Fruit fly (Drosophila melanogaster): ENCODE measurements around the gene nAChRbeta3.

The nAChRbeta3 gene

dm6 chr2L:521001-521827, 23.7 kb upstream of the nAChRbeta3 start (continued):
- TF ChIP-seq kni (GFP tag; optimal IDR thresholded peaks at IDR 0.05) (peak; percentile 55), CG7786 (GFP tag; optimal IDR thresholded peaks at IDR 0.05) (no peak), sisA (GFP tag; IDR thresholded peaks at IDR 0.05) (no peak), Dad (GFP tag; optimal IDR thresholded peaks at IDR 0.05) (no peak), CHES-1-like (GFP tag; optimal IDR thresholded peaks at IDR 0.05) (no peak), Hey (tag; optimal IDR thresholded peaks at IDR 0.05) (no peak), CG32767 (GFP tag; IDR thresholded peaks at IDR 0.05) (no peak), CG10321 (GFP tag; IDR thresholded peaks at IDR 0.05) (peak; percentile 88), CG2875 (GFP tag; optimal IDR thresholded peaks at IDR 0.05) (no peak), maf-S (GFP tag; optimal IDR thresholded peaks at IDR 0.05) (no peak), CG8924 (tag; optimal IDR thresholded peaks at IDR 0.05) (peak; percentile 24), tx (GFP tag; optimal IDR thresholded peaks at IDR 0.05) (no peak), inv (GFP tag; IDR thresholded peaks at IDR 0.05; ENCODE audit: partially characterized antibody) (no peak), row (GFP tag; IDR thresholded peaks at IDR 0.05) (no peak), CG1529 (GFP tag; optimal IDR thresholded peaks at IDR 0.05) (no peak), Hr3 (GFP tag; optimal IDR thresholded peaks at IDR 0.05) (no peak), fd102C (GFP tag; optimal IDR thresholded peaks at IDR 0.05) (no peak), CG18599 (GFP tag; optimal IDR thresholded peaks at IDR 0.05) (no peak), CG9932 (GFP tag; IDR thresholded peaks at IDR 0.05) (no peak), oc (tag; optimal IDR thresholded peaks at IDR 0.05) (peak; percentile 38), ash1 (GFP tag; optimal IDR thresholded peaks at IDR 0.05) (no peak), HmgZ (tag; optimal IDR thresholded peaks at IDR 0.05) (no peak), Xrp1 (GFP tag; IDR thresholded peaks at IDR 0.05) (peak; percentile 40; the same call in 1 of the 2 replicates), CG8478 (optimal IDR thresholded peaks at IDR 0.05) (no peak), cwo (GFP tag; optimal IDR thresholded peaks at IDR 0.05) (no peak), CG14667 (GFP tag; IDR thresholded peaks at IDR 0.05) (no peak), zen2 (GFP tag; IDR thresholded peaks at IDR 0.05; ENCODE audit: partially characterized antibody) (no peak), CG2120 (GFP tag; optimal IDR thresholded peaks at IDR 0.05) (no peak), CG13287 (GFP tag; IDR thresholded peaks at IDR 0.05; ENCODE audit: partially characterized antibody) (no peak), CG31224 (GFP tag; IDR thresholded peaks at IDR 0.05) (no peak), CG12391 (tag; optimal IDR thresholded peaks at IDR 0.05) (no peak), E2f2 (GFP tag; IDR thresholded peaks at IDR 0.05) (no peak), CG17328 (GFP tag; IDR thresholded peaks at IDR 0.05) (0 out of 2 replicates have a peak, but pooled peaks have one; percentile 13), dmrt99B (tag; optimal IDR thresholded peaks at IDR 0.05) (no peak), Asciz (GFP tag; optimal IDR thresholded peaks at IDR 0.05) (peak; percentile 32), dmrt11E (tag; optimal IDR thresholded peaks at IDR 0.05) (peak; percentile 37), CG34224 (GFP tag; IDR thresholded peaks at IDR 0.05; ENCODE audit: partially characterized antibody) (no peak), Dip3 (GFP tag; optimal IDR thresholded peaks at IDR 0.05) (no peak), sens (GFP tag) (peak; percentile 55), gsb (GFP tag; IDR thresholded peaks at IDR 0.05) (no peak), ase (GFP tag; IDR thresholded peaks at IDR 0.05) (0 out of 3 replicates have a peak, but pooled peaks have one; percentile 15), dimm (GFP tag; IDR thresholded peaks at IDR 0.05) (no peak), wdn (GFP tag; IDR thresholded peaks at IDR 0.05) (no peak), CG6765 (GFP tag; optimal IDR thresholded peaks at IDR 0.05) (no peak), Deaf1 (tag; optimal IDR thresholded peaks at IDR 0.05) (peak; percentile 0), pho (GFP tag; optimal IDR thresholded peaks at IDR 0.05) (no peak), CG12299 (tag; optimal IDR thresholded peaks at IDR 0.05) (no peak), Med (GFP tag) (peak; percentile 56), Chrac-16 (GFP tag; optimal IDR thresholded peaks at IDR 0.05) (no peak), unpg (GFP tag; optimal IDR thresholded peaks at IDR 0.05) (peak; percentile 8)

All from whole organism, embryonic.